Worm (Caenorhabditis elegans) whole organism, L4 larva: ENCODE measurements around the gene scb-1.
A peak's percentile ranks its signal among the peaks of the same experiment; 100 is the strongest.

ENCODE experiments used
- F10B5.3 ChIP-seq: sonication (generic microtip); optimal IDR thresholded peaks from 2 replicates; lab custom pipeline; 2016; ENCODE audit warnings: mild to moderate bottlenecking, missing genetic modification characterization, missing compliant biosample characterization
- F26F4.8 ChIP-seq: fragments of 200-800 bp; sonication (Bioruptor generic); conservative IDR thresholded peaks from 2 replicates; pipeline ENCODE4 v1.3.6; 2022; ENCODE audit warnings: missing genetic modification characterization, missing compliant biosample characterization
- F37D6.2 ChIP-seq: sonication (generic microtip); optimal IDR thresholded peaks from 2 replicates; lab custom pipeline; 2016; ENCODE audit warnings: mild to moderate bottlenecking, missing genetic modification characterization, missing compliant biosample characterization
- F44E2.7 ChIP-seq: fragments of 200-800 bp; sonication (Bioruptor generic); IDR thresholded peaks from 2 replicates; pipeline ENCODE4 v2.1.2; 2022; ENCODE audit warnings: missing genetic modification characterization, missing compliant biosample characterization
- F49E8.2 ChIP-seq: sonication (generic microtip); optimal IDR thresholded peaks from 2 replicates; lab custom pipeline; 2016; ENCODE audit warnings: missing compliant biosample characterization, mild to moderate bottlenecking, missing genetic modification characterization, borderline replicate concordance
- R02D3.7 ChIP-seq: fragments of 150-350 bp; sonication (generic microtip); optimal IDR thresholded peaks from 3 replicates; lab custom pipeline; 2014; ENCODE audit warnings: missing biosample characterization, missing genetic modification characterization
- Y105C5A.15 ChIP-seq: fragments of 200-800 bp; sonication (Bioruptor generic); IDR thresholded peaks from 2 replicates; pipeline ENCODE4 v1.3.6; 2022; ENCODE audit warnings: missing genetic modification characterization, missing compliant biosample characterization
- Y48G9A.11 ChIP-seq: fragments of 200-800 bp; sonication (Bioruptor generic); IDR thresholded peaks from 2 replicates; pipeline ENCODE4 v1.3.6; 2022; ENCODE audit warnings: missing genetic modification reagents, missing genetic modification characterization, missing compliant biosample characterization
- Y75B8A.6 ChIP-seq: fragments of 200-800 bp; sonication (Bioruptor generic); IDR thresholded peaks from 2 replicates; pipeline ENCODE4 v1.3.6; 2022; ENCODE audit warnings: missing genetic modification reagents, missing genetic modification characterization, missing compliant biosample characterization
- aha-1 ChIP-seq: fragments of 150-350 bp; peaks from one replicate; lab custom pipeline; 2014; ENCODE audit warnings: missing biosample characterization, missing genetic modification characterization
- ama-1 ChIP-seq: fragments of 150-350 bp; optimal IDR thresholded peaks from 2 replicates; lab custom pipeline; 2014; ENCODE audit warnings: inconsistent platforms, mixed read lengths
- ceh-28 ChIP-seq: fragments of 150-350 bp; optimal IDR thresholded peaks from 2 replicates; lab custom pipeline; 2014; ENCODE audit warnings: missing biosample characterization, missing genetic modification reagents, missing genetic modification characterization
- ces-1 ChIP-seq: fragments of 150-350 bp; sonication (generic microtip); optimal IDR thresholded peaks from 4 replicates; lab custom pipeline; 2014; ENCODE audit warnings: missing biosample characterization, missing genetic modification reagents, missing genetic modification characterization
- daf-16 ChIP-seq, 3 experiments: sonication (generic microtip); optimal IDR thresholded peaks; 2 replicates each; lab custom pipeline; 2016 to 2017; ENCODE audit warnings: missing genetic modification characterization in 3 of 3, missing genetic modification reagents in 3 of 3, mild to moderate bottlenecking in 2 of 3, missing compliant biosample characterization in 2 of 3, missing biosample characterization in 1 of 3, moderate library complexity in 1 of 3
- daf-8 ChIP-seq: fragments of 200-800 bp; sonication (Bioruptor generic); IDR thresholded peaks from 2 replicates; pipeline ENCODE4 v1.3.6; 2022; ENCODE audit warnings: missing genetic modification characterization, missing compliant biosample characterization
- dmd-6 ChIP-seq: fragments of 200-800 bp; sonication (Bioruptor generic); IDR thresholded peaks from 2 replicates; pipeline ENCODE4 v1.3.6; 2022; ENCODE audit warnings: missing genetic modification reagents, missing genetic modification characterization, missing compliant biosample characterization
- dmd-8 ChIP-seq: fragments of 200-800 bp; sonication (Bioruptor generic); IDR thresholded peaks from 2 replicates; pipeline ENCODE4 v1.3.6; 2022; ENCODE audit warnings: missing genetic modification characterization, missing compliant biosample characterization
- dpl-1 ChIP-seq: fragments of 150-350 bp; optimal IDR thresholded peaks from 2 replicates; lab custom pipeline; 2014; ENCODE audit warnings: missing biosample characterization, missing genetic modification reagents, missing genetic modification characterization
- duxl-1 ChIP-seq: sonication (generic microtip); optimal IDR thresholded peaks from 2 replicates; lab custom pipeline; 2016; ENCODE audit warnings: mild to moderate bottlenecking, missing genetic modification characterization, moderate library complexity, missing compliant biosample characterization; ENCODE audit not compliant: poor library complexity
- egl-27 ChIP-seq: sonication (generic microtip); optimal IDR thresholded peaks from 3 replicates; lab custom pipeline; 2017; ENCODE audit warnings: missing biosample characterization, missing genetic modification reagents, missing genetic modification characterization
- hif-1 ChIP-seq, 2 experiments: sonication (generic microtip); optimal IDR thresholded peaks; 2 replicates each; lab custom pipeline; 2016 to 2017; ENCODE audit warnings: missing compliant biosample characterization in 2 of 2, missing genetic modification characterization in 2 of 2, missing genetic modification reagents in 2 of 2, missing genotype in 2 of 2, mild to moderate bottlenecking in 1 of 2
- hlh-30 ChIP-seq: sonication (generic microtip); optimal IDR thresholded peaks from 2 replicates; lab custom pipeline; 2017; ENCODE audit warnings: antibody characterized with exemption, mild to moderate bottlenecking, missing genetic modification characterization, missing compliant biosample characterization; ENCODE audit not compliant: insufficient read depth
- hmg-1.1 ChIP-seq: fragments of 200-800 bp; sonication (Bioruptor generic); IDR thresholded peaks from 2 replicates; pipeline ENCODE4 v1.3.6; 2022; ENCODE audit warnings: missing genetic modification reagents, missing genetic modification characterization, missing compliant biosample characterization
- lim-7 ChIP-seq: fragments of 200-800 bp; sonication (Bioruptor generic); IDR thresholded peaks from 2 replicates; pipeline ENCODE4 v1.3.6; 2022; ENCODE audit warnings: missing genetic modification characterization, missing compliant biosample characterization
- lin-29 ChIP-seq: fragments of 200-800 bp; sonication (Bioruptor generic); IDR thresholded peaks from 2 replicates; pipeline ENCODE4 v1.3.6; 2022; ENCODE audit warnings: missing genetic modification reagents, missing genetic modification characterization, missing compliant biosample characterization
- lin-38 ChIP-seq: fragments of 200-800 bp; sonication (Bioruptor generic); IDR thresholded peaks from 2 replicates; pipeline ENCODE4 v1.3.6; 2022; ENCODE audit warnings: missing genetic modification reagents, missing genetic modification characterization, missing compliant biosample characterization
- lir-3 ChIP-seq: sonication (generic microtip); optimal IDR thresholded peaks from 2 replicates; lab custom pipeline; 2016; ENCODE audit warnings: mild to moderate bottlenecking, missing genetic modification characterization, missing compliant biosample characterization
- madf-5 ChIP-seq, 2 experiments: fragments of 200-800 bp; sonication (Bioruptor generic); IDR thresholded peaks; 2 replicates each; pipeline ENCODE4 v1.3.6; 2022; ENCODE audit warnings: missing compliant biosample characterization in 2 of 2, missing genetic modification characterization in 2 of 2
- madf-9 ChIP-seq: fragments of 200-800 bp; sonication (Bioruptor generic); conservative IDR thresholded peaks from 2 replicates; pipeline ENCODE4 v1.3.6; 2022; ENCODE audit warnings: missing genetic modification reagents, missing genetic modification characterization, missing compliant biosample characterization
- mdt-29 ChIP-seq: fragments of 200-800 bp; sonication (Bioruptor generic); IDR thresholded peaks from 2 replicates; pipeline ENCODE4 v1.3.6; 2022; ENCODE audit warnings: missing genetic modification reagents, missing genetic modification characterization, missing compliant biosample characterization
- mxl-3 ChIP-seq: fragments of 200-800 bp; sonication (Bioruptor generic); optimal IDR thresholded peaks from 2 replicates; lab custom pipeline; 2018; ENCODE audit warnings: mild to moderate bottlenecking, missing genetic modification characterization, missing compliant biosample characterization
- nhr-10 ChIP-seq: fragments of 150-350 bp; optimal IDR thresholded peaks from 2 replicates; lab custom pipeline; 2014; ENCODE audit warnings: missing biosample characterization, missing genetic modification characterization
- nhr-102 ChIP-seq: sonication (generic microtip); optimal IDR thresholded peaks from 2 replicates; lab custom pipeline; 2016; ENCODE audit warnings: mild to moderate bottlenecking, missing genetic modification characterization, moderate library complexity, missing compliant biosample characterization
- nhr-11 ChIP-seq: fragments of 150-350 bp; optimal IDR thresholded peaks from 2 replicates; lab custom pipeline; 2014; ENCODE audit warnings: missing biosample characterization, missing genetic modification characterization
- nhr-28 ChIP-seq: fragments of 150-350 bp; optimal IDR thresholded peaks from 2 replicates; lab custom pipeline; 2014; ENCODE audit warnings: missing biosample characterization, missing genetic modification characterization
- nhr-41 ChIP-seq: fragments of 200-800 bp; sonication (Bioruptor generic); IDR thresholded peaks from 2 replicates; pipeline ENCODE4 v1.3.6; 2022; ENCODE audit warnings: missing genetic modification reagents, missing genetic modification characterization, missing compliant biosample characterization
- nhr-76 ChIP-seq: fragments of 150-350 bp; optimal IDR thresholded peaks from 2 replicates; lab custom pipeline; 2014; ENCODE audit warnings: missing biosample characterization, missing genetic modification characterization
- nhr-77 ChIP-seq: fragments of 150-350 bp; optimal IDR thresholded peaks from 2 replicates; lab custom pipeline; 2014; ENCODE audit warnings: missing biosample characterization, missing genetic modification characterization
- pha-4 ChIP-seq, 2 experiments: fragments of 150-350 bp in 1 of 2; fragments of 200-800 bp in 1 of 2; sonication (Bioruptor generic) in 1 of 2; IDR thresholded peaks in 1 of 2; optimal IDR thresholded peaks in 1 of 2; 2 replicates each; pipeline versions ENCODE4 v1.3.6 to Lab custom; 2014 to 2022; ENCODE audit warnings: missing genetic modification characterization in 2 of 2, missing genetic modification reagents in 2 of 2, missing biosample characterization in 1 of 2, missing compliant biosample characterization in 1 of 2
- php-3 ChIP-seq: fragments of 200-800 bp; sonication (Bioruptor generic); IDR thresholded peaks from 2 replicates; pipeline ENCODE4 v1.3.6; 2022; ENCODE audit warnings: missing genetic modification reagents, missing genetic modification characterization, missing compliant biosample characterization
- rbr-2 ChIP-seq: sonication (generic microtip); optimal IDR thresholded peaks from 2 replicates; lab custom pipeline; 2016; ENCODE audit warnings: missing genotype, missing genetic modification characterization, missing compliant biosample characterization
- sdz-12 ChIP-seq: fragments of 200-800 bp; sonication (Bioruptor generic); optimal IDR thresholded peaks from 2 replicates; lab custom pipeline; 2018; ENCODE audit warnings: mild to moderate bottlenecking, missing genetic modification characterization, missing compliant biosample characterization
- skn-1 ChIP-seq: fragments of 150-350 bp; optimal IDR thresholded peaks from 2 replicates; lab custom pipeline; 2014; ENCODE audit warnings: missing biosample characterization, missing genetic modification characterization
- snpc-1.2 ChIP-seq: fragments of 200-800 bp; sonication (Bioruptor generic); IDR thresholded peaks from 2 replicates; pipeline ENCODE4 v1.3.6; 2022; ENCODE audit warnings: missing genetic modification reagents, missing genetic modification characterization, missing compliant biosample characterization
- spr-1 ChIP-seq: sonication (generic microtip); optimal IDR thresholded peaks from 2 replicates; lab custom pipeline; 2016; ENCODE audit warnings: mild to moderate bottlenecking, missing genetic modification characterization, missing compliant biosample characterization
- spr-3 ChIP-seq: fragments of 200-800 bp; sonication (Bioruptor generic); optimal IDR thresholded peaks from 2 replicates; lab custom pipeline; 2018; ENCODE audit warnings: mild to moderate bottlenecking, missing genetic modification characterization, missing compliant biosample characterization
- tra-1 ChIP-seq: fragments of 200-800 bp; sonication (Bioruptor generic); IDR thresholded peaks from 2 replicates; pipeline ENCODE4 v1.3.6; 2022; ENCODE audit warnings: missing genetic modification reagents, missing genetic modification characterization, missing compliant biosample characterization
- unc-130 ChIP-seq: sonication (generic microtip); optimal IDR thresholded peaks from 2 replicates; lab custom pipeline; 2016; ENCODE audit warnings: missing genetic modification reagents, missing genetic modification characterization, missing compliant biosample characterization
- zfp-2 ChIP-seq: sonication (generic microtip); optimal IDR thresholded peaks from 2 replicates; lab custom pipeline; 2016; ENCODE audit warnings: mild to moderate bottlenecking, missing genetic modification characterization, missing compliant biosample characterization
- ztf-11 ChIP-seq: fragments of 150-350 bp; optimal IDR thresholded peaks from 2 replicates; lab custom pipeline; 2014; ENCODE audit warnings: missing biosample characterization, missing genetic modification characterization

Gene scb-1

DNA sequence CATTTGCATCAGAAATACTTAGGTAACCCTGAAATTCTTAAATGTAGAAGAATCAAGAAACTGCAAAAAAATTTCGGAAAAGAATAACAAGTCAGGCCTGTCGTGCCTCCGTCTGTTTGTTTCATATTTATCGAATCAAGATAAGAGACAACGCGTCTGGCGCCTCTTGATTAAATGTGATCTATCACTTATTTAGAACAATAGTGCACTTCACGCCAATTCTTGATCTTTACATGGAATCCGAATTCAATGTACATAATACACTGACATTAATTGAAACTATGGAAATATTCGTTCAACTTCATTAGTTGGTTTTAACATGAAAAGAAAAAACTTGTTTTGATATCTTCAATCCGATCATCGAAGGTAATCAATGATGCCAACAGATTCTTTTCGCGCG is 3.0 kb upstream of the scb-1 start, which contains the start of gene mboa-2 (continued):
- TF ChIP-seq madf-9 (GFP tag; lab: Robert Waterston, UW) (no peak), F10B5.3 (no peak), ceh-28 (tag; lab: Kevin White, UChicago) (no peak), Y75B8A.6 (GFP tag; lab: Robert Waterston, UW) (no peak), mdt-29 (GFP tag; lab: Robert Waterston, UW) (no peak), ces-1 (GFP tag; lab: Kevin White, UChicago) (no peak), aha-1 (tag; lab: Kevin White, UChicago) (no peak), tra-1 (no peak), ama-1 (lab: Kevin White, UChicago) (no peak), spr-1 (no peak), nhr-10 (tag; lab: Kevin White, UChicago) (no peak), duxl-1 (tag; lab: Kevin White, UChicago) (peak; percentile 72), daf-8 (GFP tag; lab: Robert Waterston, UW) (no peak), lir-3 (tag; lab: Kevin White, UChicago) (no peak), skn-1 (tag; lab: Kevin White, UChicago) (no peak), F49E8.2 (tag; lab: Kevin White, UChicago) (no peak), nhr-41 (GFP tag; lab: Robert Waterston, UW) (no peak), spr-3 (no peak), madf-5 (GFP tag; IDR thresholded peaks at IDR 0.05; lab: Robert Waterston, UW) (no peak), sdz-12 (GFP tag; lab: Kevin White, UChicago) (no peak), snpc-1.2 (no peak), Y105C5A.15 (GFP tag; lab: Robert Waterston, UW) (no peak), nhr-28 (tag; lab: Kevin White, UChicago) (peak; percentile 50), R02D3.7 (tag; lab: Kevin White, UChicago) (no peak), nhr-102 (tag; lab: Kevin White, UChicago) (peak; percentile 56), F37D6.2 (no peak), egl-27 (tag; lab: Kevin White, UChicago) (no peak), nhr-11 (no peak), hmg-1.1 (no peak), zfp-2 (tag; lab: Kevin White, UChicago) (no peak), dmd-8 (GFP tag; lab: Robert Waterston, UW) (no peak), php-3 (GFP tag; lab: Robert Waterston, UW) (no peak), unc-130 (no peak), dpl-1 (no peak)
- TF ChIP-seq, all 104 proteins: peak for 20

DNA sequence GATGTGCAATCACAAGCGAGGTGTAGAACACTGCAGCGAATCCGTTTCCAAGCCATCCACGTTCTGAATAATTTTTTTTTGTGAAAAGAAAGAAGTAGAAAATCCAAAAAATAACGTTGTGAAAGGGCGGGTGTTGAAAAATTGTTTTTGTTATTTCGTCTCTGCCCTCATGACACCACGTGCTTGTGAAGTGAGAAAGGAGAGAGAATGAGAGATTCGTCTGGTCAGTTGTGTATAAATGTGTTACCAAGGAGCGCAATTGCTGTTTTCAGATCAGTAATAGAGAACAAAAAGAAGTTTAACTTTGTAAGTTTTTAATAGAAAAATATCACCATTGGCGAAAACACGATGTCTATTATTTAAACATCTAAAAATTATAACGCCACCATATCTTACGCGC is 1.7 kb upstream of the scb-1 start:
- peak; percentile 93 for TF ChIP-seq hlh-30
- TF ChIP-seq nhr-77: peak; percentile 26
- no peak for TF ChIP-seq Y48G9A.11 (GFP tag; lab: Robert Waterston, UW)
- TF ChIP-seq lin-38 (GFP tag; lab: Robert Waterston, UW): 0 out of 2 replicates have a peak, but pooled peaks have one; percentile 7
- peak in 1 of 2 experiments; percentile 51 for TF ChIP-seq daf-16 (GFP tag; optimal IDR thresholded peaks at IDR 0.05; lab: Kevin White, UChicago)
- TF ChIP-seq daf-16 (tag; optimal IDR thresholded peaks at IDR 0.05; lab: Kevin White, UChicago): no peak
- no peak for TF ChIP-seq F37D6.2
- peak; percentile 88 for TF ChIP-seq mxl-3 (GFP tag; lab: Kevin White, UChicago)
- peak; percentile 21; the same call in 1 of the 2 replicates for TF ChIP-seq dmd-6 (GFP tag; lab: Robert Waterston, UW)
- no peak for TF ChIP-seq hif-1 (tag; optimal IDR thresholded peaks at IDR 0.05; lab: Kevin White, UChicago)
- TF ChIP-seq duxl-1 (tag; lab: Kevin White, UChicago): no peak
- no peak for TF ChIP-seq rbr-2 (tag; lab: Kevin White, UChicago)
- TF ChIP-seq nhr-76: no peak
- peak; percentile 37 for TF ChIP-seq aha-1 (tag; lab: Kevin White, UChicago)
- no peak for TF ChIP-seq F26F4.8 (GFP tag; lab: Robert Waterston, UW)
- TF ChIP-seq F10B5.3: no peak
- 0 out of 2 replicates have a peak, but pooled peaks have one; percentile 14 for TF ChIP-seq hmg-1.1
- no peak for TF ChIP-seq lir-3 (tag; lab: Kevin White, UChicago)
- no peak for TF ChIP-seq lin-29 (GFP tag; lab: Robert Waterston, UW)
- TF ChIP-seq F44E2.7 (GFP tag; lab: Robert Waterston, UW): no peak
- no peak for TF ChIP-seq pha-4 (GFP tag; IDR thresholded peaks at IDR 0.05; lab: Robert Waterston, UW)
- TF ChIP-seq pha-4 (tag; optimal IDR thresholded peaks at IDR 0.05; lab: Kevin White, UChicago): no peak
- TF ChIP-seq ama-1 (lab: Kevin White, UChicago): peak; percentile 17
- TF ChIP-seq spr-3: no peak
- no peak for TF ChIP-seq ztf-11 (tag; lab: Kevin White, UChicago)
- TF ChIP-seq lim-7 (GFP tag; lab: Robert Waterston, UW): no peak
